Worm (Caenorhabditis elegans): ENCODE measurements around the gene srg-46.

The srg-46 gene

ce11 chrV:13369663-13370062, 6.1 kb downstream of the srg-46 start:
- TF ChIP-seq bed-2 (GFP tag; IDR thresholded peaks at IDR 0.05), result no peak
- TF ChIP-seq sea-2 (GFP tag; IDR thresholded peaks at IDR 0.05), result no peak
- TF ChIP-seq rpc-1 (optimal IDR thresholded peaks at IDR 0.05), result no peak
- no peak for TF ChIP-seq rpc-1 (tag; optimal IDR thresholded peaks at IDR 0.05)
- TF ChIP-seq cebp-2 (GFP tag; IDR thresholded peaks at IDR 0.05), result 0 out of 2 replicates have a peak, but pooled peaks have one; percentile 36
- no peak for TF ChIP-seq lag-1 (GFP tag; IDR thresholded peaks at IDR 0.05)
- TF ChIP-seq repo-1 (tag; optimal IDR thresholded peaks at IDR 0.05), result no peak
- TF ChIP-seq C06A6.2 (GFP tag; conservative IDR thresholded peaks at IDR 0.05), result 0 out of 2 replicates have a peak, but pooled peaks have one; percentile 25
- TF ChIP-seq B0336.3 (GFP tag; IDR thresholded peaks at IDR 0.05), result no peak; the same call in 1 of the 2 replicates
- no peak for TF ChIP-seq egl-18 (GFP tag; IDR thresholded peaks at IDR 0.05)
- TF ChIP-seq hmg-20 (GFP tag; IDR thresholded peaks at IDR 0.05), result no peak
- no peak for TF ChIP-seq ama-1 (optimal IDR thresholded peaks at IDR 0.05)
- no peak for TF ChIP-seq ama-1 (GFP tag; optimal IDR thresholded peaks at IDR 0.05)
- peak; percentile 19 for TF ChIP-seq tlf-1 (GFP tag; optimal IDR thresholded peaks at IDR 0.05)
- TF ChIP-seq nhr-80 (tag; optimal IDR thresholded peaks at IDR 0.05), result peak; percentile 87
- no peak for TF ChIP-seq madf-3 (GFP tag; IDR thresholded peaks at IDR 0.05)
- TF ChIP-seq ZK185.1 (tag; optimal IDR thresholded peaks at IDR 0.05; ENCODE audit: poor library complexity, severe bottlenecking), result peak; percentile 29

ce11 chrV:13370265-13370664, 6.8 kb downstream of the srg-46 start:
- TF ChIP-seq egl-44 (GFP tag; IDR thresholded peaks at IDR 0.05) (no peak), Y56A3A.18 (GFP tag; IDR thresholded peaks at IDR 0.05) (0 out of 2 replicates have a peak, but pooled peaks have one; percentile 52), ama-1 (optimal IDR thresholded peaks at IDR 0.05) (no peak), ama-1 (GFP tag; optimal IDR thresholded peaks at IDR 0.05) (no peak), bed-1 (GFP tag; IDR thresholded peaks at IDR 0.05) (no peak)

DNA sequence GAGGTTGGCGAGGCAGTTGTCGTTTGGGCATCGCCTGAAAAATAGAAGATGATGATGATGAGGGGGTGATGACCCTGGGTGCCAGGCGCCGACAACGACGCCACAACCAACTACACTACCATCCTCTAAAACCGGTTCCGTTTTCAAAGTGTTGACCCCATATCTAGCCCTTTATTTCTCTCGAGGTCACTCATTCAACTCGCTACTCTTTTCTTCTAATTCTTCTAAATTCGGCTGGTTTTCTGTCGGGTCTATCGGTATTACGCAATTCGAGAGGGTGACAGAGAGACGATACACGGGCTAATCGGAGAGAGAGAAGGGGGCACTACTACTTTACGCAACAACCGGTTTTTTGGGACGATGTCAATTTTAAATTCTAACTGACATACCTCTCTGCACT, 7.8 kb downstream of the srg-46 start:
- TF ChIP-seq lin-26 (GFP tag; IDR thresholded peaks at IDR 0.05), result peak; percentile 21; the same call in 1 of the 2 replicates
- TF ChIP-seq Y95B8A.8 (GFP tag; IDR thresholded peaks at IDR 0.05), result no peak
- no peak for TF ChIP-seq Y53G8AR.9 (GFP tag; conservative IDR thresholded peaks at IDR 0.05)
- TF ChIP-seq somi-1 (GFP tag; optimal IDR thresholded peaks at IDR 0.05), result no peak
- no peak for TF ChIP-seq efl-1 (GFP tag; optimal IDR thresholded peaks at IDR 0.05)
- TF ChIP-seq D2030.7 (GFP tag; IDR thresholded peaks at IDR 0.05), result no peak
- TF ChIP-seq nhr-179 (tag; optimal IDR thresholded peaks at IDR 0.05), result no peak
- TF ChIP-seq lir-1 (GFP tag; conservative IDR thresholded peaks at IDR 0.05), result no peak
- TF ChIP-seq F33H1.4 (GFP tag; IDR thresholded peaks at IDR 0.05), result no peak
- TF ChIP-seq chd-7 (tag; optimal IDR thresholded peaks at IDR 0.05), result no peak
- no peak for TF ChIP-seq lsl-1 (GFP tag; optimal IDR thresholded peaks at IDR 0.05)
- no peak for TF ChIP-seq ztf-25 (GFP tag; IDR thresholded peaks at IDR 0.05)
- peak; percentile 64 for TF ChIP-seq ceh-27 (GFP tag; optimal IDR thresholded peaks at IDR 0.05)
- TF ChIP-seq F10E7.11 (tag; optimal IDR thresholded peaks at IDR 0.05), result no peak
- TF ChIP-seq tlf-1 (GFP tag; optimal IDR thresholded peaks at IDR 0.05), result no peak
- TF ChIP-seq C17E4.6 (GFP tag; IDR thresholded peaks at IDR 0.05), result no peak
- TF ChIP-seq nfya-2 (GFP tag; IDR thresholded peaks at IDR 0.05), result no peak
- TF ChIP-seq snpc-1.3 (tag; optimal IDR thresholded peaks at IDR 0.05; ENCODE audit: insufficient read depth), result no peak
- no peak for TF ChIP-seq Y67H2A.10 (GFP tag; conservative IDR thresholded peaks at IDR 0.05)
- TF ChIP-seq lin-40 (tag; optimal IDR thresholded peaks at IDR 0.05), result peak; percentile 49
- peak; percentile 48 for TF ChIP-seq ztf-26 (tag; optimal IDR thresholded peaks at IDR 0.05)
- TF ChIP-seq mes-4 (tag; optimal IDR thresholded peaks at IDR 0.05), result no peak
- no peak for TF ChIP-seq Y79H2A.3 (GFP tag; conservative IDR thresholded peaks at IDR 0.05)
- no peak for TF ChIP-seq hmg-20 (GFP tag; IDR thresholded peaks at IDR 0.05)
- no peak for TF ChIP-seq attf-3 (GFP tag; conservative IDR thresholded peaks at IDR 0.05)
- TF ChIP-seq ama-1 (optimal IDR thresholded peaks at IDR 0.05), result no peak
- TF ChIP-seq ama-1 (GFP tag; optimal IDR thresholded peaks at IDR 0.05), result no peak
- TF ChIP-seq hmg-1.2 (GFP tag; IDR thresholded peaks at IDR 0.05), result no peak
- no peak for TF ChIP-seq snpc-3.4 (tag; optimal IDR thresholded peaks at IDR 0.05)
- TF ChIP-seq lin-54 (GFP tag; optimal IDR thresholded peaks at IDR 0.05), result no peak
- no peak for TF ChIP-seq attf-6 (GFP tag; IDR thresholded peaks at IDR 0.05)
- TF ChIP-seq bed-2 (GFP tag; IDR thresholded peaks at IDR 0.05), result no peak
